Fruit fly (Drosophila melanogaster): ENCODE measurements around the gene HIP.

Gene HIP

dm6 chrX:3779686-3780407 is 19.1 kb upstream of the HIP start (continued):
- TF ChIP-seq CG9932 (GFP tag; IDR thresholded peaks at IDR 0.05) (no peak), br (optimal IDR thresholded peaks at IDR 0.05) (no peak), insv (GFP tag; optimal IDR thresholded peaks at IDR 0.05) (no peak), cas (GFP tag; IDR thresholded peaks at IDR 0.05) (no peak), CG18011 (GFP tag; optimal IDR thresholded peaks at IDR 0.05) (no peak), Dad (GFP tag; optimal IDR thresholded peaks at IDR 0.05) (no peak), CG34376 (GFP tag; optimal IDR thresholded peaks at IDR 0.05) (peak; percentile 8), CG5180 (GFP tag; optimal IDR thresholded peaks at IDR 0.05) (peak; percentile 89), cwo (GFP tag; optimal IDR thresholded peaks at IDR 0.05) (peak; percentile 46), Taf1 (GFP tag; IDR thresholded peaks at IDR 0.05) (no peak), ttk (GFP tag; IDR thresholded peaks at IDR 0.05) (no peak), CG6854 (GFP tag; optimal IDR thresholded peaks at IDR 0.05) (peak; percentile 23), CG31365 (tag; optimal IDR thresholded peaks at IDR 0.05) (peak; percentile 1), Awh (GFP tag; IDR thresholded peaks at IDR 0.05) (no peak), CG2678 (tag; optimal IDR thresholded peaks at IDR 0.05) (no peak), Eip74EF (GFP tag; optimal IDR thresholded peaks at IDR 0.05) (peak in 1 of 2 experiments; percentile 32), Hr39 (optimal IDR thresholded peaks at IDR 0.05) (no peak), usp (GFP tag; optimal IDR thresholded peaks at IDR 0.05) (no peak), Dll (GFP tag; IDR thresholded peaks at IDR 0.05; ENCODE audit: partially characterized antibody) (peak; percentile 35; the same call in 1 of the 4 replicates), CTCF (GFP tag; optimal IDR thresholded peaks at IDR 0.05) (peak; percentile 90), CG17385 (GFP tag; optimal IDR thresholded peaks at IDR 0.05) (peak; percentile 96), Drgx (GFP tag; IDR thresholded peaks at IDR 0.05) (peak; percentile 61; the same call in 1 of the 2 replicates), lilli (GFP tag; optimal IDR thresholded peaks at IDR 0.05) (peak; percentile 13), yki (optimal IDR thresholded peaks at IDR 0.05) (peak; percentile 77), ci (GFP tag; IDR thresholded peaks at IDR 0.05) (peak; percentile 53; the same call in 2 of the 3 replicates), CG14965 (GFP tag; optimal IDR thresholded peaks at IDR 0.05; ENCODE audit: borderline replicate concordance) (no peak), Med (GFP tag) (peak; percentile 83), CG4360 (GFP tag; IDR thresholded peaks at IDR 0.05) (no peak), CG1603 (tag; optimal IDR thresholded peaks at IDR 0.05) (no peak), zf30C (GFP tag; optimal IDR thresholded peaks at IDR 0.05) (peak; percentile 65), hkb (optimal IDR thresholded peaks at IDR 0.05) (no peak), hkb (GFP tag; IDR thresholded peaks at IDR 0.05) (peak; percentile 26; the same call in 1 of the 2 replicates), gce (GFP tag; IDR thresholded peaks at IDR 0.05) (peak; percentile 27; the same call in 1 of the 3 replicates), BtbVII (GFP tag; optimal IDR thresholded peaks at IDR 0.05) (peak; percentile 2), Fer1 (GFP tag; optimal IDR thresholded peaks at IDR 0.05) (peak; percentile 23), CG16863 (GFP tag; optimal IDR thresholded peaks at IDR 0.05) (no peak), CG31388 (GFP tag; optimal IDR thresholded peaks at IDR 0.05) (no peak), CG6791 (GFP tag; IDR thresholded peaks at IDR 0.05; ENCODE audit: partially characterized antibody) (no peak), Meics (GFP tag; optimal IDR thresholded peaks at IDR 0.05) (peak; percentile 33), E2f2 (GFP tag; IDR thresholded peaks at IDR 0.05) (no peak), Nf-YC (tag; optimal IDR thresholded peaks at IDR 0.05) (peak; percentile 32), B-H2 (GFP tag; optimal IDR thresholded peaks at IDR 0.05) (peak; percentile 32), Ada2b (GFP tag; IDR thresholded peaks at IDR 0.05) (no peak), CG8944 (GFP tag; optimal IDR thresholded peaks at IDR 0.05) (no peak), Rfx (GFP tag; IDR thresholded peaks at IDR 0.05) (0 out of 2 replicates have a peak, but pooled peaks have one; percentile 21), CG17829 (tag; optimal IDR thresholded peaks at IDR 0.05) (peak; percentile 3), HmgZ (tag; optimal IDR thresholded peaks at IDR 0.05) (no peak), CG32532 (GFP tag; IDR thresholded peaks at IDR 0.05) (peak; percentile 66; the same call in 1 of the 2 replicates), CG33213 (GFP tag; optimal IDR thresholded peaks at IDR 0.05) (peak; percentile 13), gsb-n (tag; optimal IDR thresholded peaks at IDR 0.05) (no peak), Mrtf (GFP tag; IDR thresholded peaks at IDR 0.05) (no peak)
